Fruit fly (Drosophila melanogaster): Measurements from ENCODE around the gene CG3091.

CG3091 gene

dm6 chrX:2241842-2242241, 12.2 kb downstream of the CG3091 start, which contains the start of gene kz:
Gene kz (minus strand): TSS chrX:2242035.
- TF ChIP-seq usp (GFP tag; optimal IDR thresholded peaks at IDR 0.05) (no peak), psq (optimal IDR thresholded peaks at IDR 0.05) (no peak), CG8478 (optimal IDR thresholded peaks at IDR 0.05) (no peak), EcR (GFP tag; optimal IDR thresholded peaks at IDR 0.05) (no peak), pan (optimal IDR thresholded peaks at IDR 0.05) (no peak)

dm6 chrX:2225138-2225537, 28.9 kb downstream of the CG3091 start, which contains the start of gene pcx:
Gene pcx (plus strand): TSS chrX:2225296.
- no peak for TF ChIP-seq pan (optimal IDR thresholded peaks at IDR 0.05)
- no peak for TF ChIP-seq usp (GFP tag; optimal IDR thresholded peaks at IDR 0.05)
- TF ChIP-seq EcR (GFP tag; optimal IDR thresholded peaks at IDR 0.05) = no peak
- no peak for TF ChIP-seq psq (optimal IDR thresholded peaks at IDR 0.05)
- no peak for TF ChIP-seq CG8478 (optimal IDR thresholded peaks at IDR 0.05)
- no peak for TF ChIP-seq Dll (optimal IDR thresholded peaks at IDR 0.05)

dm6 chrX:2223454-2223853, 30.5 kb downstream of the CG3091 start, which contains the start of gene CG14052:
Gene CG14052 (plus strand): TSS chrX:2223754.
- TF ChIP-seq usp (GFP tag; optimal IDR thresholded peaks at IDR 0.05) (no peak), CG8478 (optimal IDR thresholded peaks at IDR 0.05) (no peak), psq (optimal IDR thresholded peaks at IDR 0.05) (no peak), Dll (optimal IDR thresholded peaks at IDR 0.05) (no peak), pan (optimal IDR thresholded peaks at IDR 0.05) (no peak), EcR (GFP tag; optimal IDR thresholded peaks at IDR 0.05) (no peak)

DNA sequence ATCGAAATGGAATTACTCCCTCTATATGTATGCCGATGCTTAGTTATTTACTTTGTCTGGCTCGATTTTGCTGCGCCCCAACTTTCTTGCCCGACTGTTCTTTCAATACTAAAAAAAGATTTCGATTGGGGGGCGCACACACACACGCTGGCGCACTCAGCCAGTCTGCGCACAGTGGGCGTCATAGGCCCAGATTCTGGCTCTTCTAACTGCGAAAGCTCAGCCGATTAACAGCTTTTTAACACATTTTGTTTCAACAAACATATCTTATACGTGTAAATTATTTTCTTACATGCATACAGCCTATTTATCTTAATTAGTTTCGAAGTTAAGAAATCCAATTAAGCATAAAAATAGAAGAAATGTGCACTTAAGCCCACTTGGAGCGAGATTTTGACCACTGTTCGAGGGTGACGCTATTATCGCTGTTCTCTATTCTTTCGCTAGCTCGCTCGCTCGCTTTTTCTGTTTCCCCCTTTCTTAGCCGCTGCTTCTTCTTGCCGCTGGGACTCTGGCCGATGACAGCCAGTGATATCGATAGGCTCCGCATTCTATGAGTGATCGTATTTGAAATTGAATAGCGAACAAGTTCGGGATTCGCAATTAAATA, 31.7 kb downstream of the CG3091 start, which contains the start of gene Vinc:
TSS of gene Vinc (minus strand) at position 387 of the 610 bp plus-strand sequence.
- TF ChIP-seq pan (optimal IDR thresholded peaks at IDR 0.05) (no peak), psq (optimal IDR thresholded peaks at IDR 0.05) (no peak), usp (GFP tag; optimal IDR thresholded peaks at IDR 0.05) (no peak), EcR (GFP tag; optimal IDR thresholded peaks at IDR 0.05) (no peak), Dll (optimal IDR thresholded peaks at IDR 0.05) (no peak), CG8478 (optimal IDR thresholded peaks at IDR 0.05) (no peak)

dm6 chrX:2221598-2221997, 32.4 kb downstream of the CG3091 start:
- no peak for TF ChIP-seq usp (GFP tag; optimal IDR thresholded peaks at IDR 0.05)
- no peak for TF ChIP-seq Dll (optimal IDR thresholded peaks at IDR 0.05)
- no peak for TF ChIP-seq psq (optimal IDR thresholded peaks at IDR 0.05)
- no peak for TF ChIP-seq EcR (GFP tag; optimal IDR thresholded peaks at IDR 0.05)
- no peak for TF ChIP-seq CG8478 (optimal IDR thresholded peaks at IDR 0.05)
- TF ChIP-seq pan (optimal IDR thresholded peaks at IDR 0.05) = no peak

dm6 chrX:2219899-2220298, 34.1 kb downstream of the CG3091 start:
- TF ChIP-seq pan (optimal IDR thresholded peaks at IDR 0.05) = no peak
- no peak for TF ChIP-seq usp (GFP tag; optimal IDR thresholded peaks at IDR 0.05)
- no peak for TF ChIP-seq CG8478 (optimal IDR thresholded peaks at IDR 0.05)
- no peak for TF ChIP-seq Dll (optimal IDR thresholded peaks at IDR 0.05)
- TF ChIP-seq psq (optimal IDR thresholded peaks at IDR 0.05) = no peak
- no peak for TF ChIP-seq EcR (GFP tag; optimal IDR thresholded peaks at IDR 0.05)

DNA sequence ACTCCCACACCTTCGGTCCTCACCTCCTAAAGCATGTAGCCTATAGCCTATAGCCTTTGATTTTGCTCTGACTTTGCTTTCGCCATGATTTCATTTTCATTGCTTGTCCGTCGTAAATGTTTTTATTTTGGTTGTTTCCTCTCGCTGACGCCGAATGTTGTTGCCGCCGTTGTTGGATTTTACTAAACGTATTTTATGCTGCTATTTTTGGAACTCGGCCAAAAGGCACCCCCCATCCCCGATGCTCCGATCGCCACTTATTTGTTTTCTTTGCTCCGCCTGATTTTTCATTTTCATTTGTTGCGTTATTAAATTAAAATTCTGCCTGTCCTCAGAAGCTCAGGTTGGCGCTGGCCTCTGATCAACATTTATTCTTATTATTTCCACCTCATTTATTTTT, 34.8 kb downstream of the CG3091 start:
- TF ChIP-seq EcR (GFP tag; optimal IDR thresholded peaks at IDR 0.05) (no peak), psq (optimal IDR thresholded peaks at IDR 0.05) (no peak), pan (optimal IDR thresholded peaks at IDR 0.05) (no peak), usp (GFP tag; optimal IDR thresholded peaks at IDR 0.05) (no peak), Dll (optimal IDR thresholded peaks at IDR 0.05) (no peak), CG8478 (optimal IDR thresholded peaks at IDR 0.05) (no peak)

DNA sequence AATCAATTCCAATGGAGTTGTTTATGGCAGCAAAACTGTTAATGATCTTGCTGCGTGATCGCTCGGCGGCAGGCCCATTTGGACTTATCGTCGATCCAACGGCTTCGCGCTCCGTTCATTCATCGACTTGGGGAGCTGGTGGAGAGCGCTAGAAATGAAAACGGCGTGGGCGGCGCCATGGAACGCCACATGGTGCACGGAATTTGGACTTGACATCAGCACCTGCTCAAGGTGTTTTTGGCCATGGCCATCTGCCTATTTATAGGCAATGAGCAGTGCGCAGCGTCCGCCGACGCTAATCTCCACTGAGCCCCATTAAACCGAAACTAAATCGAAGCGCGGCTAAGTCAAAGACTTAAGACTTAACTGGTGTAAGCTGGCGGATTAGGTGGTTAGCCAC, 35.5 kb downstream of the CG3091 start:
- TF ChIP-seq pan (optimal IDR thresholded peaks at IDR 0.05) = no peak
- no peak for TF ChIP-seq Dll (optimal IDR thresholded peaks at IDR 0.05)
- no peak for TF ChIP-seq psq (optimal IDR thresholded peaks at IDR 0.05)
- TF ChIP-seq usp (GFP tag; optimal IDR thresholded peaks at IDR 0.05) = no peak
- no peak for TF ChIP-seq CG8478 (optimal IDR thresholded peaks at IDR 0.05)
- no peak for TF ChIP-seq EcR (GFP tag; optimal IDR thresholded peaks at IDR 0.05)

DNA sequence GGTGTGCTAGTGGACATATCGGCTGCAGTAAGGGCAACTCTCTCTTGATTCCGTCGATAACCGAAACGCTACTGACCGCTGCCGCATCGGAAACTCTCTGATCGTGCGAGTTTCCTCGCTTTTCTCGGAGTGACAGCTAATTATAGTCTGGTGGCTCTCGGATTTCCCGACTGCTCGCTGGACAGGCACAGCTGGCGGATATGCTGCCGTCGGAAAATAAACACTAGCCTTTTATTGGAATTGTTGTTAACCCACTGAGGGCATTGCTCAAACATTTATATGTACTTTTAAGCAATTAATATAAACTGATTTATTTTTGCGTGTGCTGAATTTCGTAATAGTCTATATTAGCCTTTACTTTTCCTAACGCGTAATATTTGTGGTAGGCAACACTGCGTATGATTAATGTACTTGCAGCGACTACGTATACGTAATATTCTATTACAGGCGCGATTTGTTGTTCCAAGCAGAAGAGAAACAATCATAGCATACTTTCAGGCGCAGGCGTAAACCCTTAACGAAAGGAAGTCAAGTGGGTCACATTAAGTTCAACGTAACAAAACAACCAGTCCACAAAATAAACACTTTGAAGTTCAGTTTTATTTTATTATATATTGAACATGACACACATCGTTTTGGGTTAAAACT, 40.1 kb downstream of the CG3091 start, which contains the start of gene SmydA-8:
TSS of gene SmydA-8 (minus strand) at position 51 of the 648 bp plus-strand sequence.
- TF ChIP-seq pan (optimal IDR thresholded peaks at IDR 0.05) = no peak
- TF ChIP-seq EcR (GFP tag; optimal IDR thresholded peaks at IDR 0.05) = no peak
- no peak for TF ChIP-seq CG8478 (optimal IDR thresholded peaks at IDR 0.05)
- no peak for TF ChIP-seq psq (optimal IDR thresholded peaks at IDR 0.05)
- no peak for TF ChIP-seq usp (GFP tag; optimal IDR thresholded peaks at IDR 0.05)
- TF ChIP-seq Dll (optimal IDR thresholded peaks at IDR 0.05) = no peak

dm6 chrX:2212327-2212820, 41.6 kb downstream of the CG3091 start:
- no peak for TF ChIP-seq Dll (optimal IDR thresholded peaks at IDR 0.05)
- no peak for TF ChIP-seq CG8478 (optimal IDR thresholded peaks at IDR 0.05)
- no peak for TF ChIP-seq usp (GFP tag; optimal IDR thresholded peaks at IDR 0.05)
- TF ChIP-seq psq (optimal IDR thresholded peaks at IDR 0.05) = no peak
- TF ChIP-seq pan (optimal IDR thresholded peaks at IDR 0.05) = no peak
- TF ChIP-seq EcR (GFP tag; optimal IDR thresholded peaks at IDR 0.05) = no peak

DNA sequence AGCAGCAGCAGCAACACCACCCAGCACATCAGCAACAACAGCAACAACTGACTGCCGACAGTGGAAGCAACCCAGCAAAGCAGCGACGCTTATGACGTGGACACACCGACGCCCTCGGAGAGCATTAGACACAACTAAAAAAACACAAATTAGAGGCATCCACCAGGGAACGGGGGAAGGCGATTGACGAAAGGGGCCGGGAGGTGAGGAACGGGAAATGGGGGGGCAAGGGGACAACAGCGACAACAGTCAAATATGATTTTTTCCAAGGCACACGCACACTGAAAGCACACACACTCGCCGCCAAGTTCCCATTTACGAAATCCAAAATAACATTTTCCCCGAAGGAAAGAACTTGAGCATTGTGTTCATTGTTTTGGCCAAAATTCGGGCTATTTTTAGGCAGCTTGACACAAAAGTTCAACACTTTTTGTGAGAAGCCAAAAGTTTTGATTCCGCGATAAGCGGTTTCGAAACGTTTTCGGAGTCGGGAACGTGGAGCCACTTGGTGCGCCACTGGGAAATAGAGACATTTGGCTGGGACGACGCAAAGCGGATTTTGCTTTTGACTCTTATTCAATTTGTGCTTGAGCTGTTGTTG, 45.3 kb downstream of the CG3091 start:
- TF ChIP-seq EcR (GFP tag; optimal IDR thresholded peaks at IDR 0.05) = no peak
- no peak for TF ChIP-seq CG8478 (optimal IDR thresholded peaks at IDR 0.05)
- TF ChIP-seq usp (GFP tag; optimal IDR thresholded peaks at IDR 0.05) = no peak
- TF ChIP-seq Dll (optimal IDR thresholded peaks at IDR 0.05) = no peak
- TF ChIP-seq psq (optimal IDR thresholded peaks at IDR 0.05) = no peak
- TF ChIP-seq pan (optimal IDR thresholded peaks at IDR 0.05) = no peak

DNA sequence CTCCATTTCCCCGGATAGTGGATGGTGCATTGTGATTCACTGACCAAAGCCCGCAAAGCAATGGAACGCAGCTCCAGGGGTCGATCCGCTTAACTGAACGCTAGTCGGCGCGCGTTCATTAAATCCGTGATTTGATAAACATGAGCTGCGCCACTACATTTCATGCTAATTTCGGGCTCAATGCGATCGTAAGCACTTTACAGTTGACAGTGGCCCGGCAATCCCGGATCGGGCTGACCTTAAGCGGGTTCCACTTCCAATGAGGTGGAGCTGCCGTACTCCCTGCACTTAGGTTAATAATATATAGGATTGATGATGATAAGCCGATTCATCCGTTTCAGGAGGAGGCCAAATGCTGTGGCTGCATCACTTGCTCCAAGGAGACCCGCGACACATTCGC, 50.2 kb downstream of the CG3091 start, which contains the start of gene FarO:
TSS of gene FarO (minus strand) at position 101 of the 400 bp plus-strand sequence.
- TF ChIP-seq CG8478 (optimal IDR thresholded peaks at IDR 0.05) = no peak
- TF ChIP-seq EcR (GFP tag; optimal IDR thresholded peaks at IDR 0.05) = no peak
- no peak for TF ChIP-seq pan (optimal IDR thresholded peaks at IDR 0.05)
- no peak for TF ChIP-seq Dll (optimal IDR thresholded peaks at IDR 0.05)
- no peak for TF ChIP-seq usp (GFP tag; optimal IDR thresholded peaks at IDR 0.05)
- no peak for TF ChIP-seq psq (optimal IDR thresholded peaks at IDR 0.05)
